Worm (Caenorhabditis elegans) whole organism, young adult: Measurements from ENCODE around the gene clec-19.
"Not testable (repeated sequence)": the region's sequence is repeated elsewhere in the genome, so short reads cannot be mapped to it uniquely, and the experiment has no call there.

Experiments
- B0336.3 ChIP-seq: fragments of 200-800 bp; sonication (Bioruptor generic); IDR thresholded peaks from 2 replicates; pipeline ENCODE4 v1.3.6; 2022; ENCODE audit warnings: missing genetic modification characterization, missing compliant biosample characterization
- K12H6.12 ChIP-seq: fragments of 200-800 bp; sonication (Bioruptor generic); optimal IDR thresholded peaks from 2 replicates; lab custom pipeline; 2018; ENCODE audit warnings: mild to moderate bottlenecking, missing genetic modification characterization, missing compliant biosample characterization
- ama-1 ChIP-seq, 3 experiments: fragments of 150-350 bp in 1 of 3; sonication (generic microtip) in 2 of 3; optimal IDR thresholded peaks; 2 replicates each; lab custom pipeline; 2014 to 2018; ENCODE audit warnings: missing biosample characterization in 2 of 3, missing genetic modification characterization in 2 of 3, missing genetic modification reagents in 2 of 3
- efl-1 ChIP-seq: fragments of 150-350 bp; optimal IDR thresholded peaks from 2 replicates; lab custom pipeline; 2014; ENCODE audit warnings: missing biosample characterization, missing genetic modification reagents, missing genetic modification characterization
- ekl-4 ChIP-seq: fragments of 200-800 bp; sonication (Bioruptor generic); IDR thresholded peaks from 2 replicates; pipeline ENCODE4 v1.3.6; 2022; ENCODE audit warnings: missing genetic modification reagents, missing genetic modification characterization, missing compliant biosample characterization
- lag-1 ChIP-seq: fragments of 200-800 bp; sonication (Bioruptor generic); IDR thresholded peaks from 2 replicates; pipeline ENCODE4 v1.3.6; 2022; ENCODE audit warnings: missing genetic modification reagents, missing genetic modification characterization, missing compliant biosample characterization
- lir-1 ChIP-seq: fragments of 200-800 bp; sonication (Bioruptor generic); conservative IDR thresholded peaks from 2 replicates; pipeline ENCODE4 v1.3.6; 2022; ENCODE audit warnings: missing genetic modification reagents, missing genetic modification characterization, missing compliant biosample characterization
- zim-3 ChIP-seq: sonication (generic microtip); optimal IDR thresholded peaks from 2 replicates; lab custom pipeline; 2017; ENCODE audit warnings: mild to moderate bottlenecking, missing genetic modification characterization, moderate library complexity, missing compliant biosample characterization
- ztf-26 ChIP-seq: sonication (generic microtip); optimal IDR thresholded peaks from 2 replicates; lab custom pipeline; 2017; ENCODE audit warnings: missing genetic modification characterization, missing compliant biosample characterization

ce11 chrII:1771347-1771746, 27.1 kb downstream of the clec-19 start, which contains the start of gene math-26:
- not testable (repeated sequence) for TF ChIP-seq lir-1 (GFP tag; lab: Robert Waterston, UW); efl-1 (GFP tag; lab: Kevin White, UChicago); B0336.3; ztf-26 (tag; lab: Kevin White, UChicago); K12H6.12; ama-1 (optimal IDR thresholded peaks at IDR 0.05; lab: Kevin White, UChicago); ama-1 (GFP tag; optimal IDR thresholded peaks at IDR 0.05; lab: Kevin White, UChicago); ekl-4 (GFP tag; lab: Robert Waterston, UW); lag-1 (GFP tag; lab: Robert Waterston, UW); zim-3 (tag; lab: Kevin White, UChicago)
